Worm (Caenorhabditis elegans) whole organism, young adult: ENCODE data around the gene glb-6.
A peak's percentile ranks its signal among the peaks of the same experiment; 100 is the strongest.

Experiments
- B0019.2 ChIP-seq: fragments of 200-800 bp; sonication (Bioruptor generic); conservative IDR thresholded peaks from 2 replicates; pipeline ENCODE4 v1.3.6; 2022; ENCODE audit warnings: missing genetic modification reagents, missing genetic modification characterization, missing compliant biosample characterization
- B0261.1 ChIP-seq: sonication (generic microtip); optimal IDR thresholded peaks from 2 replicates; lab custom pipeline; 2016; ENCODE audit warnings: mild to moderate bottlenecking, missing genetic modification characterization, moderate library complexity, missing compliant biosample characterization
- D2030.7 ChIP-seq: fragments of 200-800 bp; sonication (Bioruptor generic); IDR thresholded peaks from 2 replicates; pipeline ENCODE4 v1.3.6; 2022; ENCODE audit warnings: missing genetic modification reagents, missing genetic modification characterization, missing compliant biosample characterization
- F23B12.7 ChIP-seq: sonication (generic microtip); optimal IDR thresholded peaks from 2 replicates; lab custom pipeline; 2017; ENCODE audit warnings: missing genetic modification characterization, mild to moderate bottlenecking, missing compliant biosample characterization, antibody characterized with exemption, moderate library complexity; ENCODE audit not compliant: insufficient read depth
- F49E8.2 ChIP-seq: sonication (generic microtip); optimal IDR thresholded peaks from 3 replicates; lab custom pipeline; 2017; ENCODE audit warnings: missing genetic modification characterization, mild to moderate bottlenecking, missing compliant biosample characterization, antibody characterized with exemption, moderate library complexity; ENCODE audit not compliant: insufficient read depth
- Y67H2A.10 ChIP-seq: fragments of 200-800 bp; sonication (Bioruptor generic); conservative IDR thresholded peaks from 2 replicates; pipeline ENCODE4 v1.3.6; 2022; ENCODE audit warnings: missing genetic modification reagents, missing genetic modification characterization, missing compliant biosample characterization
- Y79H2A.3 ChIP-seq: fragments of 200-800 bp; sonication (Bioruptor generic); conservative IDR thresholded peaks from 2 replicates; pipeline ENCODE4 v1.3.6; 2022; ENCODE audit warnings: missing genetic modification reagents, missing genetic modification characterization, missing compliant biosample characterization
- ZK185.1 ChIP-seq: sonication (generic microtip); optimal IDR thresholded peaks from 2 replicates; lab custom pipeline; 2016; ENCODE audit warnings: mild to moderate bottlenecking, missing genetic modification characterization, missing compliant biosample characterization; ENCODE audit not compliant: poor library complexity, severe bottlenecking
- akir-1 ChIP-seq: fragments of 200-800 bp; sonication (Bioruptor generic); optimal IDR thresholded peaks from 2 replicates; lab custom pipeline; 2018; ENCODE audit warnings: mild to moderate bottlenecking, missing genetic modification characterization, moderate library complexity, missing compliant biosample characterization
- aptf-2 ChIP-seq: fragments of 200-800 bp; sonication (Bioruptor generic); conservative IDR thresholded peaks from 2 replicates; pipeline ENCODE4 v1.3.6; 2022; ENCODE audit warnings: missing genetic modification reagents, missing genetic modification characterization, missing compliant biosample characterization
- atf-7 ChIP-seq: sonication (generic microtip); optimal IDR thresholded peaks from 2 replicates; lab custom pipeline; 2017; ENCODE audit warnings: mild to moderate bottlenecking, missing genetic modification characterization, missing compliant biosample characterization
- attf-3 ChIP-seq: fragments of 200-800 bp; sonication (Bioruptor generic); conservative IDR thresholded peaks from 2 replicates; pipeline ENCODE4 v1.3.6; 2022; ENCODE audit warnings: missing genetic modification reagents, missing genetic modification characterization, missing compliant biosample characterization
- attf-6 ChIP-seq: fragments of 200-800 bp; sonication (Bioruptor generic); IDR thresholded peaks from 2 replicates; pipeline ENCODE4 v1.3.6; 2022; ENCODE audit warnings: missing genetic modification reagents, missing genetic modification characterization, missing compliant biosample characterization
- bed-1 ChIP-seq: fragments of 200-800 bp; sonication (Bioruptor generic); IDR thresholded peaks from 2 replicates; pipeline ENCODE4 v1.3.6; 2022; ENCODE audit warnings: missing genetic modification reagents, missing genetic modification characterization, missing compliant biosample characterization
- bed-2 ChIP-seq: fragments of 200-800 bp; sonication (Bioruptor generic); IDR thresholded peaks from 2 replicates; pipeline ENCODE4 v1.3.6; 2022; ENCODE audit warnings: missing genetic modification reagents, missing genetic modification characterization, missing compliant biosample characterization
- ceh-79 ChIP-seq: sonication (generic microtip); optimal IDR thresholded peaks from 2 replicates; lab custom pipeline; 2017; ENCODE audit warnings: mild to moderate bottlenecking, missing genetic modification characterization, missing compliant biosample characterization
- ceh-91 ChIP-seq: fragments of 200-800 bp; sonication (Bioruptor generic); IDR thresholded peaks from 2 replicates; pipeline ENCODE4 v1.3.6; 2022; ENCODE audit warnings: missing genetic modification reagents, missing genetic modification characterization, missing compliant biosample characterization
- die-1 ChIP-seq: sonication (generic microtip); optimal IDR thresholded peaks from 2 replicates; lab custom pipeline; 2016; ENCODE audit warnings: missing genotype, mild to moderate bottlenecking, missing genetic modification characterization, missing compliant biosample characterization
- efl-1 ChIP-seq: fragments of 150-350 bp; optimal IDR thresholded peaks from 2 replicates; lab custom pipeline; 2014; ENCODE audit warnings: missing biosample characterization, missing genetic modification reagents, missing genetic modification characterization
- egl-44 ChIP-seq: fragments of 200-800 bp; sonication (Bioruptor generic); IDR thresholded peaks from 2 replicates; pipeline ENCODE4 v1.3.6; 2022; ENCODE audit warnings: missing genetic modification reagents, missing genetic modification characterization, missing compliant biosample characterization
- ets-4 ChIP-seq: fragments of 200-800 bp; sonication (Bioruptor generic); optimal IDR thresholded peaks from 2 replicates; lab custom pipeline; 2018; ENCODE audit warnings: mild to moderate bottlenecking, missing genetic modification characterization, missing compliant biosample characterization
- hlh-12 ChIP-seq: sonication (generic microtip); optimal IDR thresholded peaks from 2 replicates; lab custom pipeline; 2016; ENCODE audit warnings: missing genetic modification characterization, missing compliant biosample characterization
- hlh-26 ChIP-seq: fragments of 200-800 bp; sonication (Bioruptor generic); conservative IDR thresholded peaks from 2 replicates; pipeline ENCODE4 v1.3.6; 2022; ENCODE audit warnings: missing genetic modification reagents, missing genetic modification characterization, missing compliant biosample characterization
- hmg-1.2 ChIP-seq: fragments of 200-800 bp; sonication (Bioruptor generic); IDR thresholded peaks from 2 replicates; pipeline ENCODE4 v1.3.6; 2022; ENCODE audit warnings: missing genetic modification reagents, missing genetic modification characterization, missing compliant biosample characterization
- hrde-1 ChIP-seq: sonication (generic microtip); optimal IDR thresholded peaks from 2 replicates; lab custom pipeline; 2016; ENCODE audit warnings: missing genetic modification characterization, mild to moderate bottlenecking, missing compliant biosample characterization, moderate library complexity, missing genotype, missing genetic modification reagents, borderline replicate concordance
- lag-1 ChIP-seq: fragments of 200-800 bp; sonication (Bioruptor generic); IDR thresholded peaks from 2 replicates; pipeline ENCODE4 v1.3.6; 2022; ENCODE audit warnings: missing genetic modification reagents, missing genetic modification characterization, missing compliant biosample characterization
- let-526 ChIP-seq: fragments of 200-800 bp; sonication (Bioruptor generic); IDR thresholded peaks from 2 replicates; pipeline ENCODE4 v1.3.6; 2022; ENCODE audit warnings: missing genetic modification reagents, missing genetic modification characterization, missing compliant biosample characterization
- lin-35 ChIP-seq, 3 experiments: fragments of 150-350 bp in 2 of 3; sonication (generic microtip) in 1 of 3; optimal IDR thresholded peaks; 2 replicates each; lab custom pipeline; 2014 to 2018; ENCODE audit warnings: missing biosample characterization in 3 of 3, missing genetic modification characterization in 3 of 3, missing genetic modification reagents in 3 of 3
- lin-40 ChIP-seq: sonication (generic microtip); optimal IDR thresholded peaks from 2 replicates; lab custom pipeline; 2016; ENCODE audit warnings: missing genetic modification characterization, mild to moderate bottlenecking, missing compliant biosample characterization, missing genotype, missing genetic modification reagents
- lsy-27 ChIP-seq: sonication (generic microtip); optimal IDR thresholded peaks from 2 replicates; lab custom pipeline; 2017; ENCODE audit warnings: missing genetic modification characterization, mild to moderate bottlenecking, missing compliant biosample characterization, antibody characterized with exemption, missing genotype, borderline replicate concordance; ENCODE audit not compliant: insufficient read depth
- madf-10 ChIP-seq: sonication (generic microtip); optimal IDR thresholded peaks from 2 replicates; lab custom pipeline; 2016; ENCODE audit warnings: mild to moderate bottlenecking, missing genetic modification characterization, missing compliant biosample characterization
- madf-3 ChIP-seq: fragments of 200-800 bp; sonication (Bioruptor generic); IDR thresholded peaks from 2 replicates; pipeline ENCODE4 v1.3.6; 2022; ENCODE audit warnings: missing genetic modification reagents, missing genetic modification characterization, missing compliant biosample characterization
- madf-6 ChIP-seq: fragments of 200-800 bp; sonication (Bioruptor generic); IDR thresholded peaks from 2 replicates; pipeline ENCODE4 v1.3.6; 2022; ENCODE audit warnings: missing genetic modification reagents, missing genetic modification characterization, missing compliant biosample characterization
- madf-8 ChIP-seq: fragments of 200-800 bp; sonication (Bioruptor generic); conservative IDR thresholded peaks from 2 replicates; pipeline ENCODE4 v1.3.6; 2022; ENCODE audit warnings: missing genetic modification reagents, missing genetic modification characterization, missing compliant biosample characterization
- nhr-179 ChIP-seq: sonication (generic microtip); optimal IDR thresholded peaks from 2 replicates; lab custom pipeline; 2016; ENCODE audit warnings: mild to moderate bottlenecking, missing genetic modification characterization, missing compliant biosample characterization
- nhr-27 ChIP-seq: fragments of 200-800 bp; sonication (Bioruptor generic); optimal IDR thresholded peaks from 2 replicates; lab custom pipeline; 2018; ENCODE audit warnings: mild to moderate bottlenecking, missing genetic modification characterization, moderate library complexity, missing compliant biosample characterization
- nhr-80 ChIP-seq: sonication (generic microtip); optimal IDR thresholded peaks from 2 replicates; lab custom pipeline; 2016; ENCODE audit warnings: missing genetic modification characterization, missing compliant biosample characterization
- pha-4 ChIP-seq: fragments of 150-350 bp; sonication (generic microtip); optimal IDR thresholded peaks from 2 replicates; lab custom pipeline; 2014; ENCODE audit warnings: missing biosample characterization, missing genetic modification reagents, missing genetic modification characterization
- rec-8 ChIP-seq, 2 experiments: sonication (generic microtip); optimal IDR thresholded peaks; 2 replicates each; lab custom pipeline; 2016; ENCODE audit warnings: mild to moderate bottlenecking in 2 of 2, missing genetic modification characterization in 2 of 2, missing genetic modification reagents in 2 of 2, missing genotype in 2 of 2, missing biosample characterization in 1 of 2, missing compliant biosample characterization in 1 of 2, moderate library complexity in 1 of 2
- sdz-38 ChIP-seq: sonication (generic microtip); optimal IDR thresholded peaks from 2 replicates; lab custom pipeline; 2016; ENCODE audit warnings: missing genotype, missing genetic modification characterization, missing compliant biosample characterization
- sea-2 ChIP-seq: fragments of 200-800 bp; sonication (Bioruptor generic); IDR thresholded peaks from 2 replicates; pipeline ENCODE4 v1.3.6; 2022; ENCODE audit warnings: missing genetic modification characterization, missing compliant biosample characterization
- snpc-1.1 ChIP-seq: sonication (generic microtip); optimal IDR thresholded peaks from 2 replicates; lab custom pipeline; 2017; ENCODE audit warnings: missing genetic modification characterization, mild to moderate bottlenecking, missing compliant biosample characterization, antibody characterized with exemption, moderate library complexity, missing genotype, missing genetic modification reagents; ENCODE audit not compliant: insufficient read depth
- snpc-1.3 ChIP-seq: sonication (generic microtip); optimal IDR thresholded peaks from 2 replicates; lab custom pipeline; 2017; ENCODE audit warnings: missing genetic modification characterization, mild to moderate bottlenecking, missing compliant biosample characterization, antibody characterized with exemption, moderate library complexity, missing genotype, missing genetic modification reagents; ENCODE audit not compliant: insufficient read depth
- tbp1 ChIP-seq: fragments of 200-800 bp; sonication (Bioruptor generic); optimal IDR thresholded peaks from 2 replicates; lab custom pipeline; 2018; ENCODE audit warnings: mild to moderate bottlenecking, missing genetic modification characterization, missing compliant biosample characterization
- unc-62 ChIP-seq: fragments of 150-350 bp; optimal IDR thresholded peaks from 2 replicates; lab custom pipeline; 2014; ENCODE audit warnings: missing biosample characterization, missing genetic modification reagents, missing genetic modification characterization
- zfh-2 ChIP-seq: fragments of 200-800 bp; sonication (Bioruptor generic); conservative IDR thresholded peaks from 2 replicates; pipeline ENCODE4 v1.3.6; 2022; ENCODE audit warnings: missing genetic modification reagents, missing genetic modification characterization, missing compliant biosample characterization
- ztf-28 ChIP-seq: fragments of 200-800 bp; sonication (Bioruptor generic); IDR thresholded peaks from 2 replicates; pipeline ENCODE4 v1.3.6; 2022; ENCODE audit warnings: missing genetic modification reagents, missing genetic modification characterization, missing compliant biosample characterization

glb-6 gene

ce11 chrV:5584293-5584776, 14.0 kb upstream of the glb-6 start, which contains the start of gene pas-6 (continued):
- TF ChIP-seq tbp1 (GFP tag; lab: Kevin White, UChicago): peak; percentile 35
- TF ChIP-seq hlh-12 (tag; lab: Kevin White, UChicago): no peak
- peak; percentile 31 for TF ChIP-seq F23B12.7 (tag; lab: Kevin White, UChicago)
- no peak for TF ChIP-seq lsy-27
- peak; percentile 97 for TF ChIP-seq madf-6 (GFP tag; lab: Robert Waterston, UW)
- TF ChIP-seq D2030.7 (GFP tag; lab: Robert Waterston, UW): peak; percentile 75
- peak; percentile 31; the same call in 1 of the 2 replicates for TF ChIP-seq hmg-1.2 (GFP tag; lab: Robert Waterston, UW)
- TF ChIP-seq egl-44 (GFP tag; lab: Robert Waterston, UW): no peak
- peak; percentile 37 for TF ChIP-seq snpc-1.3 (tag; lab: Kevin White, UChicago)
- no peak for TF ChIP-seq sea-2 (GFP tag; lab: Robert Waterston, UW)
- no peak for TF ChIP-seq madf-3 (GFP tag; lab: Robert Waterston, UW)
- no peak for TF ChIP-seq hrde-1
- TF ChIP-seq akir-1 (GFP tag; lab: Kevin White, UChicago): no peak
- TF ChIP-seq nhr-179 (tag; lab: Kevin White, UChicago): no peak
- TF ChIP-seq pha-4 (tag; lab: Kevin White, UChicago): no peak
- TF ChIP-seq efl-1: peak; percentile 97
- TF ChIP-seq die-1 (tag; lab: Kevin White, UChicago): no peak
- TF ChIP-seq lin-35 (GFP tag; optimal IDR thresholded peaks at IDR 0.05; lab: Kevin White, UChicago): peak in 1 of 3 experiments; percentile 27
- TF ChIP-seq lin-40 (tag; lab: Kevin White, UChicago): no peak
- no peak for TF ChIP-seq B0261.1 (tag; lab: Kevin White, UChicago)
- no peak for TF ChIP-seq ets-4 (GFP tag; lab: Kevin White, UChicago)
- TF ChIP-seq Y67H2A.10 (GFP tag; lab: Robert Waterston, UW): no peak
- no peak for TF ChIP-seq rec-8 (tag; optimal IDR thresholded peaks at IDR 0.05; lab: Kevin White, UChicago)
- TF ChIP-seq nhr-27 (tag; lab: Kevin White, UChicago): no peak
- no peak for TF ChIP-seq zfh-2 (GFP tag; lab: Robert Waterston, UW)
- TF ChIP-seq bed-1 (GFP tag; lab: Robert Waterston, UW): no peak
- TF ChIP-seq F49E8.2 (tag; lab: Kevin White, UChicago): no peak
- TF ChIP-seq ZK185.1: no peak
- no peak for TF ChIP-seq nhr-80 (tag; lab: Kevin White, UChicago)
- no peak for TF ChIP-seq unc-62 (GFP tag; lab: Kevin White, UChicago)
- TF ChIP-seq madf-8 (GFP tag; lab: Robert Waterston, UW): peak; percentile 97
- no peak for TF ChIP-seq sdz-38 (tag; lab: Kevin White, UChicago)
- no peak for TF ChIP-seq attf-3
- TF ChIP-seq attf-6 (GFP tag; lab: Robert Waterston, UW): no peak
- TF ChIP-seq ceh-79 (tag; lab: Kevin White, UChicago): no peak
- TF ChIP-seq Y79H2A.3: no peak
- TF ChIP-seq bed-2 (GFP tag; lab: Robert Waterston, UW): no peak
- no peak for TF ChIP-seq ztf-28 (GFP tag; lab: Robert Waterston, UW)
- TF ChIP-seq atf-7 (tag; lab: Kevin White, UChicago): no peak
- TF ChIP-seq aptf-2: no peak
- peak; percentile 61 for TF ChIP-seq B0019.2
- no peak for TF ChIP-seq hlh-26 (GFP tag; lab: Robert Waterston, UW)
- no peak for TF ChIP-seq madf-10 (tag; lab: Kevin White, UChicago)
- TF ChIP-seq let-526 (GFP tag; lab: Robert Waterston, UW): no peak
- TF ChIP-seq ceh-91 (GFP tag; lab: Robert Waterston, UW): peak; percentile 81
- peak; percentile 39 for TF ChIP-seq snpc-1.1
- no peak for TF ChIP-seq lag-1 (GFP tag; lab: Robert Waterston, UW)
